Worm (Caenorhabditis elegans) whole organism, young adult: ENCODE measurements around the gene B0285.3.
A peak's percentile ranks its signal among the peaks of the same experiment; 100 is the strongest.

Experiments used
- B0019.2 ChIP-seq: fragments of 200-800 bp; sonication (Bioruptor generic); conservative IDR thresholded peaks from 2 replicates; pipeline ENCODE4 v1.3.6; 2022; ENCODE audit warnings: missing genetic modification reagents, missing genetic modification characterization, missing compliant biosample characterization
- B0261.1 ChIP-seq: sonication (generic microtip); optimal IDR thresholded peaks from 2 replicates; lab custom pipeline; 2016; ENCODE audit warnings: mild to moderate bottlenecking, missing genetic modification characterization, moderate library complexity, missing compliant biosample characterization
- C06A6.2 ChIP-seq: fragments of 200-800 bp; sonication (Bioruptor generic); conservative IDR thresholded peaks from 2 replicates; pipeline ENCODE4 v1.3.6; 2022; ENCODE audit warnings: missing genetic modification characterization, missing compliant biosample characterization
- F33H1.4 ChIP-seq: fragments of 200-800 bp; sonication (Bioruptor generic); IDR thresholded peaks from 2 replicates; pipeline ENCODE4 v1.3.6; 2022; ENCODE audit warnings: missing genetic modification reagents, missing genetic modification characterization, missing compliant biosample characterization
- F57A8.1 ChIP-seq: fragments of 200-800 bp; sonication (Bioruptor generic); optimal IDR thresholded peaks from 2 replicates; lab custom pipeline; 2018; ENCODE audit warnings: mild to moderate bottlenecking, missing genetic modification characterization, moderate library complexity, missing compliant biosample characterization
- K12H6.12 ChIP-seq: fragments of 200-800 bp; sonication (Bioruptor generic); optimal IDR thresholded peaks from 2 replicates; lab custom pipeline; 2018; ENCODE audit warnings: mild to moderate bottlenecking, missing genetic modification characterization, missing compliant biosample characterization
- Y56A3A.18 ChIP-seq: fragments of 200-800 bp; sonication (Bioruptor generic); IDR thresholded peaks from 2 replicates; pipeline ENCODE4 v1.3.6; 2022; ENCODE audit warnings: missing genetic modification reagents, missing genetic modification characterization, missing compliant biosample characterization
- Y95B8A.8 ChIP-seq: fragments of 200-800 bp; sonication (Bioruptor generic); IDR thresholded peaks from 2 replicates; pipeline ENCODE4 v1.3.6; 2022; ENCODE audit warnings: missing genetic modification reagents, missing genetic modification characterization, missing compliant biosample characterization
- ama-1 ChIP-seq, 3 experiments: fragments of 150-350 bp in 1 of 3; sonication (generic microtip) in 2 of 3; optimal IDR thresholded peaks; 2 replicates each; lab custom pipeline; 2014 to 2018; ENCODE audit warnings: missing biosample characterization in 2 of 3, missing genetic modification characterization in 2 of 3, missing genetic modification reagents in 2 of 3
- aptf-3 ChIP-seq: fragments of 200-800 bp; sonication (Bioruptor generic); IDR thresholded peaks from 2 replicates; pipeline ENCODE4 v1.3.6; 2022; ENCODE audit warnings: missing genetic modification characterization, missing compliant biosample characterization
- bed-2 ChIP-seq: fragments of 200-800 bp; sonication (Bioruptor generic); IDR thresholded peaks from 2 replicates; pipeline ENCODE4 v1.3.6; 2022; ENCODE audit warnings: missing genetic modification reagents, missing genetic modification characterization, missing compliant biosample characterization
- ccch-3 ChIP-seq: fragments of 200-800 bp; sonication (Bioruptor generic); optimal IDR thresholded peaks from 2 replicates; lab custom pipeline; 2018; ENCODE audit warnings: mild to moderate bottlenecking, missing genetic modification characterization, missing compliant biosample characterization
- cebp-1 ChIP-seq, 2 experiments: fragments of 200-800 bp in 1 of 2; sonication (Bioruptor generic) in 1 of 2; sonication (generic microtip) in 1 of 2; IDR thresholded peaks in 1 of 2; optimal IDR thresholded peaks in 1 of 2; 2 replicates each; pipeline versions ENCODE4 v1.3.6 to Lab custom; 2017 to 2022; ENCODE audit warnings: missing compliant biosample characterization in 2 of 2, missing genetic modification characterization in 2 of 2, mild to moderate bottlenecking in 1 of 2, missing genetic modification reagents in 1 of 2, moderate library complexity in 1 of 2
- efl-1 ChIP-seq: fragments of 150-350 bp; optimal IDR thresholded peaks from 2 replicates; lab custom pipeline; 2014; ENCODE audit warnings: missing biosample characterization, missing genetic modification reagents, missing genetic modification characterization
- egl-18 ChIP-seq: fragments of 200-800 bp; sonication (Bioruptor generic); IDR thresholded peaks from 2 replicates; pipeline ENCODE4 v1.3.6; 2022; ENCODE audit warnings: missing genetic modification reagents, missing genetic modification characterization, missing compliant biosample characterization
- ets-4 ChIP-seq: fragments of 200-800 bp; sonication (Bioruptor generic); optimal IDR thresholded peaks from 2 replicates; lab custom pipeline; 2018; ENCODE audit warnings: mild to moderate bottlenecking, missing genetic modification characterization, missing compliant biosample characterization
- him-1 ChIP-seq: sonication (generic microtip); optimal IDR thresholded peaks from 2 replicates; lab custom pipeline; 2016; ENCODE audit warnings: missing genotype, missing genetic modification reagents, missing genetic modification characterization, missing compliant biosample characterization
- hlh-12 ChIP-seq: sonication (generic microtip); optimal IDR thresholded peaks from 2 replicates; lab custom pipeline; 2016; ENCODE audit warnings: missing genetic modification characterization, missing compliant biosample characterization
- hrde-1 ChIP-seq: sonication (generic microtip); optimal IDR thresholded peaks from 2 replicates; lab custom pipeline; 2016; ENCODE audit warnings: missing genetic modification characterization, mild to moderate bottlenecking, missing compliant biosample characterization, moderate library complexity, missing genotype, missing genetic modification reagents, borderline replicate concordance
- hsf-1 ChIP-seq: fragments of 200-800 bp; sonication (Bioruptor generic); IDR thresholded peaks from 2 replicates; pipeline ENCODE4 v1.3.6; 2022; ENCODE audit warnings: missing genetic modification reagents, missing genetic modification characterization, missing compliant biosample characterization
- lag-1 ChIP-seq: fragments of 200-800 bp; sonication (Bioruptor generic); IDR thresholded peaks from 2 replicates; pipeline ENCODE4 v1.3.6; 2022; ENCODE audit warnings: missing genetic modification reagents, missing genetic modification characterization, missing compliant biosample characterization
- lin-26 ChIP-seq: fragments of 200-800 bp; sonication (Bioruptor generic); IDR thresholded peaks from 2 replicates; pipeline ENCODE4 v1.3.6; 2022; ENCODE audit warnings: missing genetic modification reagents, missing genetic modification characterization, missing compliant biosample characterization
- lin-35 ChIP-seq, 3 experiments: fragments of 150-350 bp in 2 of 3; sonication (generic microtip) in 1 of 3; optimal IDR thresholded peaks; 2 replicates each; lab custom pipeline; 2014 to 2018; ENCODE audit warnings: missing biosample characterization in 3 of 3, missing genetic modification characterization in 3 of 3, missing genetic modification reagents in 3 of 3
- lin-54 ChIP-seq: fragments of 200-800 bp; sonication (Bioruptor generic); optimal IDR thresholded peaks from 2 replicates; lab custom pipeline; 2018; ENCODE audit warnings: mild to moderate bottlenecking, missing genetic modification characterization, missing compliant biosample characterization
- lsl-1 ChIP-seq: fragments of 200-800 bp; sonication (Bioruptor generic); optimal IDR thresholded peaks from 2 replicates; lab custom pipeline; 2018; ENCODE audit warnings: mild to moderate bottlenecking, missing genetic modification characterization, moderate library complexity, missing compliant biosample characterization
- madf-6 ChIP-seq: fragments of 200-800 bp; sonication (Bioruptor generic); IDR thresholded peaks from 2 replicates; pipeline ENCODE4 v1.3.6; 2022; ENCODE audit warnings: missing genetic modification reagents, missing genetic modification characterization, missing compliant biosample characterization
- mcd-1 ChIP-seq: fragments of 200-800 bp; sonication (Bioruptor generic); IDR thresholded peaks from 2 replicates; pipeline ENCODE4 v1.3.6; 2022; ENCODE audit warnings: missing genetic modification reagents, missing genetic modification characterization, missing compliant biosample characterization
- mes-4 ChIP-seq: sonication (generic microtip); optimal IDR thresholded peaks from 2 replicates; lab custom pipeline; 2016; ENCODE audit warnings: missing genotype, missing genetic modification characterization, missing compliant biosample characterization
- nfya-1 ChIP-seq: sonication (generic microtip); optimal IDR thresholded peaks from 2 replicates; lab custom pipeline; 2017; ENCODE audit warnings: antibody characterized with exemption, missing compliant biosample characterization, missing genetic modification characterization, borderline replicate concordance; ENCODE audit not compliant: insufficient read depth
- nfyb-1 ChIP-seq: fragments of 200-800 bp; sonication (Bioruptor generic); IDR thresholded peaks from 2 replicates; pipeline ENCODE4 v1.3.6; 2022; ENCODE audit warnings: missing genetic modification reagents, missing genetic modification characterization, missing compliant biosample characterization
- snpc-1.3 ChIP-seq: sonication (generic microtip); optimal IDR thresholded peaks from 2 replicates; lab custom pipeline; 2017; ENCODE audit warnings: missing genetic modification characterization, mild to moderate bottlenecking, missing compliant biosample characterization, antibody characterized with exemption, moderate library complexity, missing genotype, missing genetic modification reagents; ENCODE audit not compliant: insufficient read depth
- snpc-3.4 ChIP-seq: sonication (generic microtip); optimal IDR thresholded peaks from 2 replicates; lab custom pipeline; 2017; ENCODE audit warnings: missing genetic modification characterization, mild to moderate bottlenecking, missing compliant biosample characterization, antibody characterized with exemption, moderate library complexity, missing genotype, missing genetic modification reagents
- snpc-4 ChIP-seq, 5 experiments: fragments of 150-350 bp in 1 of 5; sonication (generic microtip) in 4 of 5; optimal IDR thresholded peaks; 2 replicates each; lab custom pipeline; 2014 to 2018; ENCODE audit warnings: missing genetic modification characterization in 5 of 5, missing biosample characterization in 3 of 5, antibody characterized with exemption in 2 of 5, mild to moderate bottlenecking in 2 of 5, missing compliant biosample characterization in 2 of 5, missing genotype in 2 of 5, moderate library complexity in 2 of 5, missing genetic modification reagents in 1 of 5
- tbx-9 ChIP-seq: sonication (generic microtip); optimal IDR thresholded peaks from 2 replicates; lab custom pipeline; 2016; ENCODE audit warnings: borderline replicate concordance, missing genetic modification characterization, inconsistent platforms, missing compliant biosample characterization
- unc-62 ChIP-seq: fragments of 150-350 bp; optimal IDR thresholded peaks from 2 replicates; lab custom pipeline; 2014; ENCODE audit warnings: missing biosample characterization, missing genetic modification reagents, missing genetic modification characterization
- zim-3 ChIP-seq: sonication (generic microtip); optimal IDR thresholded peaks from 2 replicates; lab custom pipeline; 2017; ENCODE audit warnings: mild to moderate bottlenecking, missing genetic modification characterization, moderate library complexity, missing compliant biosample characterization

The B0285.3 gene

DNA sequence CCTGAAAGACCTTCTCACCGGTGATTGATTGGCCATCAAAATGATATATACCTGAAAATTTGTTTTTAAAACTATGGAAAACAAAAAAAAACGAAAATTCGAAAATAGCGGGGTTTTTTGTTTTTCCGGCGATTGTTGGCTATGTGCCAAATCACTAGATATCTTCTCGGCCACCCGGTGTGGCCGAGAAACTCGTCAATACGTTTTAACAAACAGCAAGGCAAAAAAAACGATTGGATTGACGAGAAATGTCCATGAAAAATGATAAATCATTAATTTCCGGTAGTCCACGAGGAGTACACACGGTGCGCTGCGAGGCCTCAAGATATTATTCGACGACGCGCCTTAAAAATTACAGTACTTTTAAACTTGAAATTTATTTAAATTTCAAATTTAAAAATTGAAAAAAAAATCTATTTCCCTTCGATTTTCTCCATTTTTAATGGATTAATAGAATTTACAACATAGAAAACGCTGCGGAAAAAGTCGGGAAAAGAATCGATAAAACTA is 42.1 kb downstream of the B0285.3 start, which contains the start of gene R10E4.11:
Gene R10E4.11, minus strand, starts transcription at position 51 of the 510 bp plus-strand sequence.
- TF ChIP-seq B0261.1 (tag; lab: Kevin White, UChicago): no peak
- peak; percentile 61 for TF ChIP-seq F33H1.4 (GFP tag; lab: Robert Waterston, UW)
- TF ChIP-seq B0019.2 (GFP tag; lab: Robert Waterston, UW): no peak
- no peak for TF ChIP-seq egl-18 (GFP tag; lab: Robert Waterston, UW)
- no peak for TF ChIP-seq snpc-4 (GFP tag; optimal IDR thresholded peaks at IDR 0.05; lab: Kevin White, UChicago)
- TF ChIP-seq snpc-4 (tag; optimal IDR thresholded peaks at IDR 0.05; lab: Kevin White, UChicago): no peak
- peak; percentile 66 for TF ChIP-seq lsl-1
- TF ChIP-seq madf-6 (GFP tag; lab: Robert Waterston, UW): peak; percentile 54; the same call in 1 of the 2 replicates

DNA sequence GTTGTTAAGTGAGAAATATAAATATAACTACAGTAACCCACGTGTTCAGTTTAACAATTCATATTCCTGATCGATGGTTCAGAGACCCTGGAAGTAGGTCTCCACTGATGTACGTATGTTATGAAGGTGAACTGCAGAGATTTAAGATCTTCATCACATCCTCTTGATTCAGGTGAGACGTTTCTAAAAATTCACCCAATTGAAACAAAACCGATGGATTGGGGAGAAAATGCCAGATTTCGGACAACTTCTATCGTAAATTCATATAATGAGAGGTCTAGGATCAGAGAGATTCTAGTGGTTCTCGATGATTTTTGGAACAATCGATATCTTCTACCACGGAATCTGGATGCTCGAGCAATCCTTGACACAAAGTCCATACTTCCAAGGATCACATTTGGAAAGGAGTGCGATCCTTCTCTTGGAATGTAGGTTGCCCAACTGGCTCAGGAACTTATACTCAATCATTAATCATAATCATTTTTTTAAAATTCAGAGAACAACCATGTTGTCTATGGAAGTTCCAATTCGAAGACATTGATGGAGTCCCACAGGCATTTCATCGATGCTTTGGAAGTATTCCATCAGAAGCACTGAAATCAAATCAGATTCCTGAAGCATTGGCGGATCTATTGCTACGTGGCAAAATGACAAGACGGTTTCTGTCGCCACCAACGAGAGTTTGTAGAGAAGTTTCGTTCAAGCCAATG is 48.8 kb downstream of the B0285.3 start, which contains the start of the genes nth-1 and R10E4.7:
Gene nth-1, minus strand, starts transcription at position 101 of the 710 bp plus-strand sequence.
Gene R10E4.7, plus strand, starts transcription at position 660 of the 710 bp plus-strand sequence.
- TF ChIP-seq efl-1 (GFP tag; lab: Kevin White, UChicago) (no peak), hrde-1 (tag; lab: Kevin White, UChicago) (no peak), hsf-1 (GFP tag; lab: Robert Waterston, UW) (no peak), K12H6.12 (tag; lab: Kevin White, UChicago) (no peak), unc-62 (GFP tag; lab: Kevin White, UChicago) (no peak), nfyb-1 (GFP tag; lab: Robert Waterston, UW) (no peak), mcd-1 (GFP tag; lab: Robert Waterston, UW) (no peak), aptf-3 (GFP tag; lab: Robert Waterston, UW) (no peak), ets-4 (GFP tag; lab: Kevin White, UChicago) (no peak), Y95B8A.8 (GFP tag; lab: Robert Waterston, UW) (no peak), snpc-1.3 (tag; lab: Kevin White, UChicago) (no peak), bed-2 (GFP tag; lab: Robert Waterston, UW) (no peak), lin-26 (GFP tag; lab: Robert Waterston, UW) (no peak), madf-6 (GFP tag; lab: Robert Waterston, UW) (no peak), C06A6.2 (GFP tag; lab: Robert Waterston, UW) (no peak), Y56A3A.18 (no peak), snpc-3.4 (tag; lab: Kevin White, UChicago) (no peak), tbx-9 (tag; lab: Kevin White, UChicago) (no peak), ccch-3 (no peak)

- TF ChIP-seq madf-6 (GFP tag; lab: Robert Waterston, UW): no peak
- no peak for TF ChIP-seq cebp-1 (GFP tag; IDR thresholded peaks at IDR 0.05; lab: Robert Waterston, UW)
- no peak for TF ChIP-seq cebp-1 (tag; optimal IDR thresholded peaks at IDR 0.05; lab: Kevin White, UChicago)
- TF ChIP-seq F57A8.1: no peak
- no peak for TF ChIP-seq lin-35 (GFP tag; optimal IDR thresholded peaks at IDR 0.05; lab: Kevin White, UChicago)
- no peak for TF ChIP-seq him-1 (tag; lab: Kevin White, UChicago)
- TF ChIP-seq zim-3: no peak
- no peak for TF ChIP-seq lin-54 (GFP tag; lab: Kevin White, UChicago)
- no peak for TF ChIP-seq mes-4 (tag; lab: Kevin White, UChicago)
- TF ChIP-seq nfya-1: no peak
- no peak for TF ChIP-seq lag-1 (GFP tag; lab: Robert Waterston, UW)
- TF ChIP-seq ama-1 (optimal IDR thresholded peaks at IDR 0.05; lab: Kevin White, UChicago): no peak
- no peak for TF ChIP-seq ama-1 (GFP tag; optimal IDR thresholded peaks at IDR 0.05; lab: Kevin White, UChicago)
- TF ChIP-seq K12H6.12 (tag; lab: Kevin White, UChicago): no peak
- no peak for TF ChIP-seq ccch-3
- no peak for TF ChIP-seq hlh-12
- no peak for TF ChIP-seq C06A6.2 (GFP tag; lab: Robert Waterston, UW)
Observed at ce11 chrIII:4293108-4293507, 50.0 kb downstream of the B0285.3 start, which contains the start of gene R10E4.6. TSS of gene R10E4.6 (plus strand) at chrIII:4293408.
